Worm (Caenorhabditis elegans): ENCODE results near the gene oatr-1.

The oatr-1 gene

ce11 chrIII:6411430-6411829, 15.4 kb upstream of the oatr-1 start:
- no peak for TF ChIP-seq flt-1 (GFP tag; IDR thresholded peaks at IDR 0.05)
- TF ChIP-seq ref-1 (GFP tag; conservative IDR thresholded peaks at IDR 0.05), result no peak
- no peak for TF ChIP-seq med-1 (GFP tag; optimal IDR thresholded peaks at IDR 0.05; ENCODE audit: insufficient read depth)
- TF ChIP-seq T22C8.4 (GFP tag; IDR thresholded peaks at IDR 0.05), result no peak
- no peak for TF ChIP-seq klf-2 (GFP tag; conservative IDR thresholded peaks at IDR 0.05)
- TF ChIP-seq cog-1 (tag; optimal IDR thresholded peaks at IDR 0.05), result no peak

- TF ChIP-seq ztf-29 (GFP tag; IDR thresholded peaks at IDR 0.05), result no peak
- TF ChIP-seq tab-1 (GFP tag; IDR thresholded peaks at IDR 0.05), result no peak
- TF ChIP-seq flt-1 (GFP tag; IDR thresholded peaks at IDR 0.05), result no peak
- TF ChIP-seq med-1 (GFP tag; optimal IDR thresholded peaks at IDR 0.05; ENCODE audit: insufficient read depth), result no peak
- no peak for TF ChIP-seq ref-1 (GFP tag; conservative IDR thresholded peaks at IDR 0.05)
- no peak for TF ChIP-seq cog-1 (tag; optimal IDR thresholded peaks at IDR 0.05)
- no peak for TF ChIP-seq klf-2 (GFP tag; conservative IDR thresholded peaks at IDR 0.05)
- no peak for TF ChIP-seq ztf-23 (GFP tag; IDR thresholded peaks at IDR 0.05)
- no peak for TF ChIP-seq T22C8.4 (GFP tag; IDR thresholded peaks at IDR 0.05)
Measured at ce11 chrIII:6406829-6407228, 10.8 kb upstream of the oatr-1 start, which contains the start of gene let-756. Gene let-756 (plus strand): TSS chrIII:6407129.

ce11 chrIII:6405121-6405520, 9.1 kb upstream of the oatr-1 start:
- no peak for TF ChIP-seq tab-1 (GFP tag; IDR thresholded peaks at IDR 0.05)
- TF ChIP-seq flt-1 (GFP tag; IDR thresholded peaks at IDR 0.05), result no peak
- TF ChIP-seq ref-1 (GFP tag; conservative IDR thresholded peaks at IDR 0.05), result no peak
- no peak for TF ChIP-seq T22C8.4 (GFP tag; IDR thresholded peaks at IDR 0.05)
- TF ChIP-seq klf-2 (GFP tag; conservative IDR thresholded peaks at IDR 0.05), result no peak
- TF ChIP-seq cog-1 (tag; optimal IDR thresholded peaks at IDR 0.05), result no peak
- TF ChIP-seq ztf-23 (GFP tag; IDR thresholded peaks at IDR 0.05), result no peak
- no peak for TF ChIP-seq ztf-29 (GFP tag; IDR thresholded peaks at IDR 0.05)
- no peak for TF ChIP-seq med-1 (GFP tag; optimal IDR thresholded peaks at IDR 0.05; ENCODE audit: insufficient read depth)

ce11 chrIII:6402810-6403209, 6.8 kb upstream of the oatr-1 start:
- TF ChIP-seq flt-1 (GFP tag; IDR thresholded peaks at IDR 0.05) (no peak), med-1 (GFP tag; optimal IDR thresholded peaks at IDR 0.05; ENCODE audit: insufficient read depth) (no peak), cog-1 (tag; optimal IDR thresholded peaks at IDR 0.05) (no peak), ztf-29 (GFP tag; IDR thresholded peaks at IDR 0.05) (no peak), klf-2 (GFP tag; conservative IDR thresholded peaks at IDR 0.05) (no peak), ref-1 (GFP tag; conservative IDR thresholded peaks at IDR 0.05) (no peak), ztf-23 (GFP tag; IDR thresholded peaks at IDR 0.05) (no peak), tab-1 (GFP tag; IDR thresholded peaks at IDR 0.05) (no peak), T22C8.4 (GFP tag; IDR thresholded peaks at IDR 0.05) (no peak)

ce11 chrIII:6402346-6402745, 6.4 kb upstream of the oatr-1 start:
- TF ChIP-seq ztf-29 (GFP tag; IDR thresholded peaks at IDR 0.05), result no peak
- TF ChIP-seq ref-1 (GFP tag; conservative IDR thresholded peaks at IDR 0.05), result no peak

ce11 chrIII:6399424-6399823, 3.4 kb upstream of the oatr-1 start:
- no peak for TF ChIP-seq med-1 (GFP tag; optimal IDR thresholded peaks at IDR 0.05; ENCODE audit: insufficient read depth)
- no peak for TF ChIP-seq klf-2 (GFP tag; conservative IDR thresholded peaks at IDR 0.05)
- no peak for TF ChIP-seq ztf-23 (GFP tag; IDR thresholded peaks at IDR 0.05)
- TF ChIP-seq T22C8.4 (GFP tag; IDR thresholded peaks at IDR 0.05), result no peak
- TF ChIP-seq tab-1 (GFP tag; IDR thresholded peaks at IDR 0.05), result no peak
- no peak for TF ChIP-seq flt-1 (GFP tag; IDR thresholded peaks at IDR 0.05)
- TF ChIP-seq ref-1 (GFP tag; conservative IDR thresholded peaks at IDR 0.05), result no peak
- TF ChIP-seq ztf-29 (GFP tag; IDR thresholded peaks at IDR 0.05), result no peak
- no peak for TF ChIP-seq cog-1 (tag; optimal IDR thresholded peaks at IDR 0.05)

ce11 chrIII:6398124-6398523, 2.1 kb upstream of the oatr-1 start:
- TF ChIP-seq flt-1 (GFP tag; IDR thresholded peaks at IDR 0.05) (no peak), T22C8.4 (GFP tag; IDR thresholded peaks at IDR 0.05) (no peak), klf-2 (GFP tag; conservative IDR thresholded peaks at IDR 0.05) (no peak), tab-1 (GFP tag; IDR thresholded peaks at IDR 0.05) (no peak), ztf-23 (GFP tag; IDR thresholded peaks at IDR 0.05) (no peak), ztf-29 (GFP tag; IDR thresholded peaks at IDR 0.05) (no peak), med-1 (GFP tag; optimal IDR thresholded peaks at IDR 0.05; ENCODE audit: insufficient read depth) (no peak), cog-1 (tag; optimal IDR thresholded peaks at IDR 0.05) (no peak), ref-1 (GFP tag; conservative IDR thresholded peaks at IDR 0.05) (no peak)

- no peak for TF ChIP-seq med-1 (GFP tag; optimal IDR thresholded peaks at IDR 0.05; ENCODE audit: insufficient read depth)
- TF ChIP-seq cog-1 (tag; optimal IDR thresholded peaks at IDR 0.05), result no peak
- TF ChIP-seq ztf-29 (GFP tag; IDR thresholded peaks at IDR 0.05), result no peak
- TF ChIP-seq ref-1 (GFP tag; conservative IDR thresholded peaks at IDR 0.05), result no peak
- TF ChIP-seq tab-1 (GFP tag; IDR thresholded peaks at IDR 0.05), result no peak
- TF ChIP-seq T22C8.4 (GFP tag; IDR thresholded peaks at IDR 0.05), result no peak
- TF ChIP-seq klf-2 (GFP tag; conservative IDR thresholded peaks at IDR 0.05), result no peak
- TF ChIP-seq flt-1 (GFP tag; IDR thresholded peaks at IDR 0.05), result no peak
- TF ChIP-seq ztf-23 (GFP tag; IDR thresholded peaks at IDR 0.05), result no peak
Measured at ce11 chrIII:6396381-6396780, 399 bp upstream of the oatr-1 start.

ce11 chrIII:6390644-6391043, 5.3 kb downstream of the oatr-1 start, which contains the start of gene smrc-1:
Gene smrc-1 (plus strand): TSS chrIII:6390944.
- TF ChIP-seq flt-1 (GFP tag; IDR thresholded peaks at IDR 0.05) (no peak), T22C8.4 (GFP tag; IDR thresholded peaks at IDR 0.05) (no peak), tab-1 (GFP tag; IDR thresholded peaks at IDR 0.05) (no peak), ztf-23 (GFP tag; IDR thresholded peaks at IDR 0.05) (no peak), klf-2 (GFP tag; conservative IDR thresholded peaks at IDR 0.05) (no peak), cog-1 (tag; optimal IDR thresholded peaks at IDR 0.05) (no peak), ref-1 (GFP tag; conservative IDR thresholded peaks at IDR 0.05) (no peak)

- TF ChIP-seq ztf-29 (GFP tag; IDR thresholded peaks at IDR 0.05) (no peak), ztf-23 (GFP tag; IDR thresholded peaks at IDR 0.05) (no peak), ref-1 (GFP tag; conservative IDR thresholded peaks at IDR 0.05) (no peak), klf-2 (GFP tag; conservative IDR thresholded peaks at IDR 0.05) (no peak), med-1 (GFP tag; optimal IDR thresholded peaks at IDR 0.05; ENCODE audit: insufficient read depth) (no peak), tab-1 (GFP tag; IDR thresholded peaks at IDR 0.05) (no peak), T22C8.4 (GFP tag; IDR thresholded peaks at IDR 0.05) (no peak), cog-1 (tag; optimal IDR thresholded peaks at IDR 0.05) (no peak), flt-1 (GFP tag; IDR thresholded peaks at IDR 0.05) (no peak)
Measured at ce11 chrIII:6389533-6389932, 6.4 kb downstream of the oatr-1 start, which contains the start of gene C16A3.2. Gene C16A3.2 (plus strand): TSS chrIII:6389833.
